Fruit fly (Drosophila melanogaster): Measurements from ENCODE around the gene CG6333.
A peak's percentile ranks its signal among the peaks of the same experiment; 100 is the strongest.

The CG6333 gene

dm6 chr3L:17532898-17533700 lies 47.1 kb upstream of the CG6333 start (continued):
- TF ChIP-seq usp (GFP tag; optimal IDR thresholded peaks at IDR 0.05) (no peak), tai (GFP tag; optimal IDR thresholded peaks at IDR 0.05) (peak; percentile 79), rgr (GFP tag; optimal IDR thresholded peaks at IDR 0.05) (peak; percentile 76), sage (GFP tag; optimal IDR thresholded peaks at IDR 0.05) (peak; percentile 65), psq (GFP tag; optimal IDR thresholded peaks at IDR 0.05) (peak; percentile 92), CG32264 (GFP tag; optimal IDR thresholded peaks at IDR 0.05) (no peak)

DNA sequence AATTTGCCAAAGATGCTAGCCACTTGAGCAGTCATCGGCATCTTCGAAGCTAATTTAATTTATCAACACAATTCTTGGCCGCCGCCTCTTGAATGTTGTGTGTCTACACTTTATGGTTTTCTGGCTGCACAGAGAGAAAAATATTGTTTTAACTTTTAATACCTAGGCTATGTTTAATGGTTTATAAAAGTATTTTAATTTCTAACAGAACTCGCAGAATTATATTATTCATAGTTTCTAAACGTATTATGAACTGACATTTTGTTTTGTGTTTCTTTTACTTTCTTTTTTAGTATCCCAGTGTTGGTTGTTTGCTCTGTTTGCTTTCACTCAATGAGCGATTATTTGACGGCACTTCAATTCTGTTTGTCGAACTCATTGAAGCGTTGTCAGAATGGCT lies 46.2 kb upstream of the CG6333 start:
- TF ChIP-seq foxo (GFP tag; optimal IDR thresholded peaks at IDR 0.05) (peak in 1 of 2 experiments; percentile 26), rgr (GFP tag; optimal IDR thresholded peaks at IDR 0.05) (peak; percentile 21), fru (GFP tag; optimal IDR thresholded peaks at IDR 0.05) (no peak)

DNA sequence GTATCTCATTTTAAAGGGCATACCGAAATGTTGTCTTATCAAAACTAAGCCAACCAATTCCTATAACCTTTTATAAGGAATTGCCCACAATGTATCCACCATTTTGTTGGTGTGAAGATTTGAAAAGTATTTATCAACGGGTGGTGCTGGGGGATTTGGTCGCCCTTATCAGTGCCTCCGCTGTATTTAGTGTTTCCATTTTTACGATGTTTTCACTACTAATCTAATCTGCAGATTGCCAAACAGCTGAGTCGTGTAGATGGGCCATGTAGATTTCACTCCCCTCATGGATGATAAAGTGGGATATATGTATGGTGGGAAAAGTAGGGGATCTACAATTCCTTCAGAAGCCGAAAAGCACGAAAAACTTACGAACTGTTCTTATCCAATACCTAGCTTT lies 45.4 kb upstream of the CG6333 start:
- TF ChIP-seq Rel (GFP tag; optimal IDR thresholded peaks at IDR 0.05) (no peak), Rel (tag; optimal IDR thresholded peaks at IDR 0.05) (peak; percentile 96), Hr83 (GFP tag; optimal IDR thresholded peaks at IDR 0.05; ENCODE audit: poor library complexity, severe bottlenecking) (no peak)

dm6 chr3L:17530471-17531149 lies 44.6 kb upstream of the CG6333 start:
- TF ChIP-seq Abd-B (GFP tag; optimal IDR thresholded peaks at IDR 0.05) (no peak), dl (GFP tag; optimal IDR thresholded peaks at IDR 0.05; ENCODE audit: insufficient read depth in 1 of 2, partially characterized antibody in 2 of 2) (no peak), brk (GFP tag; optimal IDR thresholded peaks at IDR 0.05) (no peak), sv (GFP tag; optimal IDR thresholded peaks at IDR 0.05) (no peak), sage (GFP tag; optimal IDR thresholded peaks at IDR 0.05) (no peak), CG9705 (GFP tag; optimal IDR thresholded peaks at IDR 0.05) (no peak), fru (GFP tag; optimal IDR thresholded peaks at IDR 0.05) (peak; percentile 18), Dfd (GFP tag; optimal IDR thresholded peaks at IDR 0.05) (peak; percentile 94), HLH106 (tag; optimal IDR thresholded peaks at IDR 0.05) (no peak), dmrt93B (GFP tag; optimal IDR thresholded peaks at IDR 0.05) (no peak), usp (GFP tag; optimal IDR thresholded peaks at IDR 0.05) (no peak), Vsx2 (GFP tag; optimal IDR thresholded peaks at IDR 0.05; ENCODE audit: partially characterized antibody) (peak; percentile 41), N (GFP tag; optimal IDR thresholded peaks at IDR 0.05) (no peak), Sp1 (GFP tag; optimal IDR thresholded peaks at IDR 0.05) (no peak), woc (GFP tag; optimal IDR thresholded peaks at IDR 0.05) (no peak), Myc (optimal IDR thresholded peaks at IDR 0.05) (no peak), h (GFP tag; optimal IDR thresholded peaks at IDR 0.05) (no peak), rgr (GFP tag; optimal IDR thresholded peaks at IDR 0.05) (no peak), Mio (GFP tag; optimal IDR thresholded peaks at IDR 0.05) (no peak), br (GFP tag; optimal IDR thresholded peaks at IDR 0.05) (no peak), lola (GFP tag; optimal IDR thresholded peaks at IDR 0.05) (no peak), tai (GFP tag; optimal IDR thresholded peaks at IDR 0.05) (no peak), Rel (GFP tag; optimal IDR thresholded peaks at IDR 0.05) (no peak), Rel (tag; optimal IDR thresholded peaks at IDR 0.05) (no peak), psq (GFP tag; optimal IDR thresholded peaks at IDR 0.05) (peak; percentile 86)

dm6 chr3L:17529511-17530194 lies 43.6 kb upstream of the CG6333 start, which contains the start of the genes Edc3 and Nedd4:
Edc3 (minus strand) TSS chr3L:17529861.
Nedd4 (plus strand) TSS chr3L:17530081.
- TF ChIP-seq h (GFP tag; optimal IDR thresholded peaks at IDR 0.05) (peak; percentile 23), fru (GFP tag; optimal IDR thresholded peaks at IDR 0.05) (no peak), foxo (GFP tag; optimal IDR thresholded peaks at IDR 0.05) (peak in 1 of 2 experiments; percentile 6), Myc (optimal IDR thresholded peaks at IDR 0.05) (no peak), CrebA (GFP tag; optimal IDR thresholded peaks at IDR 0.05; ENCODE audit: borderline replicate concordance) (no peak), Hr78 (GFP tag; optimal IDR thresholded peaks at IDR 0.05) (no peak), lola (GFP tag; optimal IDR thresholded peaks at IDR 0.05) (no peak), sv (GFP tag; optimal IDR thresholded peaks at IDR 0.05) (no peak), Vsx2 (GFP tag; optimal IDR thresholded peaks at IDR 0.05; ENCODE audit: partially characterized antibody) (peak; percentile 13), GATAd (GFP tag; optimal IDR thresholded peaks at IDR 0.05) (no peak), br (GFP tag; optimal IDR thresholded peaks at IDR 0.05) (no peak), Abd-B (GFP tag; optimal IDR thresholded peaks at IDR 0.05) (no peak), jim (GFP tag; optimal IDR thresholded peaks at IDR 0.05) (no peak), usp (GFP tag; optimal IDR thresholded peaks at IDR 0.05) (no peak), sage (GFP tag; optimal IDR thresholded peaks at IDR 0.05) (no peak), Mio (GFP tag; optimal IDR thresholded peaks at IDR 0.05) (no peak), HLH106 (tag; optimal IDR thresholded peaks at IDR 0.05) (peak; percentile 33), Sp1 (GFP tag; optimal IDR thresholded peaks at IDR 0.05) (peak; percentile 62), rgr (GFP tag; optimal IDR thresholded peaks at IDR 0.05) (peak; percentile 12), Hr83 (GFP tag; optimal IDR thresholded peaks at IDR 0.05; ENCODE audit: poor library complexity, severe bottlenecking) (no peak), Hnf4 (GFP tag; optimal IDR thresholded peaks at IDR 0.05) (no peak), dl (GFP tag; optimal IDR thresholded peaks at IDR 0.05; ENCODE audit: insufficient read depth in 1 of 2, partially characterized antibody in 2 of 2) (no peak), tai (GFP tag; optimal IDR thresholded peaks at IDR 0.05) (no peak), OdsH (GFP tag; optimal IDR thresholded peaks at IDR 0.05) (no peak), CG32264 (GFP tag; optimal IDR thresholded peaks at IDR 0.05) (no peak), pan (optimal IDR thresholded peaks at IDR 0.05) (no peak), woc (GFP tag; optimal IDR thresholded peaks at IDR 0.05) (no peak), Rel (GFP tag; optimal IDR thresholded peaks at IDR 0.05) (no peak), Rel (tag; optimal IDR thresholded peaks at IDR 0.05) (peak; percentile 94)

Data from whole organism, wandering third instar larva.